Fruit fly (Drosophila melanogaster): ENCODE measurements around the gene sxe2.

sxe2 gene

DNA sequence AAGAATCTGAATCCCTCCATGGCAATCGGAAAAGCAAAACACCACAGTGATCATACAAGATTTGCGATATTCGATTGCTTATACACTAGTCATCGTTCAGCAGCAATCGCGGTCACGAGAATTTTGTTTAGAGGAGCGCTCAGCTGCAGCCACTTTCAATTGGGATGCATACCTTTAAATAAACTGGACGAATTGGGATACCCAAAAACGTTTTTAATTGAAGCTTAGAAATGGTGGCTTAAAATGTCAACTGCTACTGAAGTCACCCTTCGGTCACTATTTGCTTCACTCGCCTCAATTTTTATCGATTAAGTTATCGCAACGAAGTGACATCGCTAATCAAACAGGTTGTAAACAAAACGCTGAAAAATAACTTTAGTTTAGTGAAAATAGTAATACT is 34.3 kb upstream of the sxe2 start, which contains the start of the genes IKKbeta and CG5013 (continued):
- TF ChIP-seq CG32006 (GFP tag; optimal IDR thresholded peaks at IDR 0.05) (peak; percentile 37), spab (GFP tag; optimal IDR thresholded peaks at IDR 0.05) (no peak), Sox102F (GFP tag; optimal IDR thresholded peaks at IDR 0.05) (peak; percentile 30), CG6792 (GFP tag; optimal IDR thresholded peaks at IDR 0.05) (no peak), CG34406 (GFP tag; optimal IDR thresholded peaks at IDR 0.05) (no peak), CG16779 (tag; optimal IDR thresholded peaks at IDR 0.05) (no peak), CG6854 (GFP tag; optimal IDR thresholded peaks at IDR 0.05) (no peak), ss (GFP tag; optimal IDR thresholded peaks at IDR 0.05) (peak in 1 of 2 experiments; percentile 16), fkh (GFP tag; optimal IDR thresholded peaks at IDR 0.05) (peak; percentile 69), fd59A (GFP tag; optimal IDR thresholded peaks at IDR 0.05) (no peak), CG4318 (GFP tag; optimal IDR thresholded peaks at IDR 0.05) (no peak), CG3032 (tag; optimal IDR thresholded peaks at IDR 0.05) (peak; percentile 60), fd85E (GFP tag; optimal IDR thresholded peaks at IDR 0.05) (no peak), CG9139 (GFP tag; optimal IDR thresholded peaks at IDR 0.05) (no peak), Hr39 (GFP tag; optimal IDR thresholded peaks at IDR 0.05) (peak; percentile 45), OdsH (GFP tag; optimal IDR thresholded peaks at IDR 0.05) (no peak), Eip93F (GFP tag; optimal IDR thresholded peaks at IDR 0.05) (no peak), Eip78C (GFP tag) (peak; percentile 73), salr (GFP tag; optimal IDR thresholded peaks at IDR 0.05) (no peak), CG6163 (GFP tag; IDR thresholded peaks at IDR 0.05) (no peak), Ets21C (GFP tag; optimal IDR thresholded peaks at IDR 0.05) (no peak), topi (GFP tag; optimal IDR thresholded peaks at IDR 0.05) (peak; percentile 49), Hr4 (GFP tag; optimal IDR thresholded peaks at IDR 0.05) (no peak)

DNA sequence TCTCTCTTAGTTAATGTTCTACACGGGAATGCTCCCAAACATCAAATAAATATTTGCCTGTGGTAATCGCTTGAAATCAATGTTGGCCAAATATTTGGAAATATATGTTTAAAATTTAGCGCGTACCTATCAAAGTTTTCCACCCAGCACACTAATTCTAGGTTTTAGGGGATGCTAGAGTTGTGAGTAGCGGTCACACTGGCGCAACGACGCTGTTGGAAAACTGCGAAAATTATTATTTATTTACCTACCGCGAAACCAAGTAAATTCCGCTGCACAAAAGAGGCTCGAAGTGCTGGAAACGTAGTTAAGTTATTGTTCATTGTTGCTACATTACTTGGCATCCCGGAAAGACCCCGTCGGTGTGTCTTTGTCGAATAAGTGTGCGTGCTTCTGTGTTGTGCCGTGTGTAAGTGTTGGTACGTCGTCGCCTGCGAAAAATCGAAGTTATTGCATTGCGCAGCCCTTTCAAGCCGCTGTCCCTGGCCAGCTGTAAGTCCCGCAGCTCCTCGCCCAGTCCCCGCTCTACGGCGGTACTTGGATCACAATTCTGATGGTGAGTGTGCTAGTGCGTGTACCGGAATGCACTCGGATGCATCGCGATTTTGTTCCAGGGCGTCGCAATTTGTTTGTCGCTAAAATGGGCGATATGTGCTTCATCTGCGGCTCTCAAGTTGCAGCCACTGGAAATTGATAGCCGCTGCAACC is 32.9 kb upstream of the sxe2 start, which contains the start of gene msps:
TSS of gene msps (plus strand) at position 181 of the 708 bp plus-strand sequence.
- peak; percentile 73 for TF ChIP-seq fkh (GFP tag; optimal IDR thresholded peaks at IDR 0.05)
- TF ChIP-seq svp (GFP tag), result no peak
- TF ChIP-seq Sox14 (GFP tag; optimal IDR thresholded peaks at IDR 0.05), result peak; percentile 52

DNA sequence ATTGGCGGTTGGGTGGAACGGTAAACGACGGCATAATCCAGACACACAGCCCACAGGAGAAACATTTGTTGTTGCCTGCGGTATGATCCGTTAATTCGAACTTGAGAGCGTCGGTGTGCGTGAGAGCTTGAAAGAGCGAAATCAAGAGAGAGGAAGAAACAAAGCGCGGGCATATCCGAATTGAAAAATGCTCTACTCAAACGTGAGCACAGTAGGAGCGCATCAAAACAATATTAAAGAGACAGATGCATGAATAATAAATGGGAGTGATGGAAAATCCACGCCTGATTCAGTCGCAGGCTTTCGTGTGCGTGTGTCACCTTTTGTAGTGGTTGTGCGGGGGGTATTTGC is 32.4 kb upstream of the sxe2 start:
- TF ChIP-seq Met (GFP tag; optimal IDR thresholded peaks at IDR 0.05) (no peak), CG16779 (tag; optimal IDR thresholded peaks at IDR 0.05) (peak; percentile 4), CG7368 (GFP tag; optimal IDR thresholded peaks at IDR 0.05) (peak; percentile 8), CG31627 (GFP tag; optimal IDR thresholded peaks at IDR 0.05) (peak; percentile 19), CG8632 (GFP tag; optimal IDR thresholded peaks at IDR 0.05) (no peak), eg (GFP tag; IDR thresholded peaks at IDR 0.05) (peak; percentile 72; the same call in 2 of the 3 replicates), CG6163 (GFP tag; IDR thresholded peaks at IDR 0.05) (peak; percentile 52; the same call in 2 of the 3 replicates), CG15336 (GFP tag; IDR thresholded peaks at IDR 0.05) (peak; percentile 71)

- TF ChIP-seq Lpt (GFP tag; optimal IDR thresholded peaks at IDR 0.05) (no peak), Hr4 (GFP tag; optimal IDR thresholded peaks at IDR 0.05) (no peak), CG6854 (GFP tag; optimal IDR thresholded peaks at IDR 0.05) (no peak)
These were observed 16.2 kb upstream of the sxe2 start, which contains the start of gene CG10185 for dm6 chr3R:16067494-16067893. CG10185 (minus strand) TSS chr3R:16067594.

DNA sequence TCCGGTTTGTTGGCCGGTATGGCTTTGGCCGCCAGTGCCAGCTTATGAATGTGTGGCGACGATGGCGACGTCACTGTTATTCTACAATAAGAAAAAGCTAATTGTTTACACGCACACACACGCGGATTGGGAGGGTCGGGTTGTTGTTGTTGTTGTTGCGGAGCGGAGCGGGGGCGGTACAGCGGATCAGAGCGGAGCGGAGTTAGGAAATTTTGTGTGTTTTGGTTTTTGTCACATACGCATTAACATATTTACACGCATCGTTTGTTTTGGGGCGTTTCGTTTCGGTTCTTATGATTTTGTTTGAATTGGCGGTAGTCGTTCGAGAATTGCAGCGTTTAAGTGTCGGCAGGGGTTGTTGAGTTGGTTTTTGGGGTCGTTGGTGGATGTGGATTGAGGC is 14.4 kb upstream of the sxe2 start:
- peak; percentile 98 for TF ChIP-seq fkh (GFP tag; optimal IDR thresholded peaks at IDR 0.05)
- TF ChIP-seq CG11294 (GFP tag; IDR thresholded peaks at IDR 0.05), result no peak
